Fruit fly (Drosophila melanogaster) whole organism, prepupa: ENCODE results near the gene CG9393.

Experiments used
- CG6276 ChIP-seq: fragments of 200-800 bp; sonication (Bioruptor generic); optimal IDR thresholded peaks from 2 replicates; lab custom pipeline; 2017; ENCODE audit warnings: missing biosample characterization, mild to moderate bottlenecking, missing genetic modification characterization
- Gug ChIP-seq: fragments of 200-800 bp; sonication (Bioruptor generic); IDR thresholded peaks from 2 replicates; pipeline ENCODE4 v1.3.6; 2022; ENCODE audit warnings: missing biosample characterization, missing genetic modification characterization

DNA sequence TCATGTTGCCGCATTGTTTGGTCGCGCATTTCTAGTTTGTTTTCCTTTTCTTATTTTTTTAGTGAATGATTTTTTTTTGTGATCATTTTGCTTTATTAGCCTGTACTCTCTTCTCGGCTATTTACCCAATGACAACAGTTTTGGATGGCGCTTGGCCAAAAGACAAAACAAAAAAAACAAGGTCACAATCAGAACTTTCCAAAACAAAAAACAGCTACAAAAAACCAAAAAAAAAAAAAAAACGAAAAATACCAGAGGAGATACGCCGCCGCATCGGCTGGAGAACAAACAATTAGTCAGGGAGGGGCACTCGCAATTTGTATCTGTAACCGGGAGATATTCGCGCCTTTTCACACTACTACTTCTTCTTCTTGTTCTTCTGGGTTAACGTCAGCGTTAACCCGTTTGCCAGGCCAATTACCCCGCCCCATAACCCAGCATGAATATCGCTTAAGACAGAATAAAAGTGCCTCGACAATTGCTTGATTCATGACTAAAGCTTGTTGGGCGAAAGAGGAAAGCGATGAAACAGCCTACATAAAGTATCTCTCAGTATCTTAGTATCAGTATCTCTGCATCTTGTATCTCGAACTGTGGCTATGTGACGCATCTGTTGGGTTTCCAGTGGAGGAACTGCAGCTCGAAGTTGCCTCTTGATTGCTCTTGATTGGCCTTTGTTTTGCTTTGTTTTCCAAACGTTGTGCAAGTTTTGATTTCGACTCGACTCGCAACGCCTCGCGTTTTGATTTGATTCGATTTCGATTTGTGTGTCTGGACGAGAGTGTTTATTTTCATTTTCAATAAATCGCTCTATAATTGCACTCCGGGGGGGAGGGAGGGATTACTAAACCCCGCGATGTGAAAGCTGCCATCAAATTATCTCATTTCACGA, 43.7 kb upstream of the CG9393 start:
- TF ChIP-seq Gug (GFP tag; lab: Robert Waterston, UW) (no peak), CG6276 (GFP tag; lab: Kevin White, UChicago) (no peak)
